Worm (Caenorhabditis elegans): ENCODE results near the gene ztf-22.

The ztf-22 gene

DNA sequence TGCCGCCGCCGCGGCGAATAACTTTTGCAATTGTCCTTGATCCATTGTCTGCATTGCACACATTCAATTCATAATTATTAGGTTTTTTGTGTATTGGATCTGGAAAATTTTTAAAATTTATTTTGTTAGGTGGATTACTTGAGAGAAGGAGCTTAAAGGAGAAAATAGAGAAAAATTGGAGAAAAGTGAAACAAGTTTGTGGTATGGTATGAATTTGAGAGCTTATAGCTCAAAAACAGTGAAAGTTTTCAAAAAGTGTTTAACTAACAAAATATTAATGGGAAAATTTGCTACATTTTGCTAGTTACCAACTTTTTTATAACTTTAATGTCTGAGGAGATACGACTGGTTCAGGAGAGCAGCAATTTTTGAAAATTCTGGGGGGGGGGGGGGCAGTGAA is at the start of gene ztf-22:
Gene ztf-22, minus strand, starts transcription at position 101 of the 400 bp plus-strand sequence.
- TF ChIP-seq egl-43 (GFP tag; IDR thresholded peaks at IDR 0.05) (no peak), ztf-7 (tag; optimal IDR thresholded peaks at IDR 0.05) (no peak), lir-3 (tag; optimal IDR thresholded peaks at IDR 0.05) (no peak), set-16 (GFP tag; IDR thresholded peaks at IDR 0.05) (no peak), hlh-11 (tag; optimal IDR thresholded peaks at IDR 0.05) (no peak), nhr-76 (tag; optimal IDR thresholded peaks at IDR 0.05) (no peak), ZK337.2 (GFP tag; IDR thresholded peaks at IDR 0.05) (no peak), ceh-62 (tag; optimal IDR thresholded peaks at IDR 0.05) (no peak), lsy-2 (tag; optimal IDR thresholded peaks at IDR 0.05) (no peak), attf-4 (tag; optimal IDR thresholded peaks at IDR 0.05) (no peak), hif-1 (tag; optimal IDR thresholded peaks at IDR 0.05) (no peak), ZK546.5 (tag; optimal IDR thresholded peaks at IDR 0.05) (no peak), unc-62 (GFP tag; optimal IDR thresholded peaks at IDR 0.05 in 1 of 2) (no peak), unc-62 (tag; optimal IDR thresholded peaks at IDR 0.05) (no peak), zfp-2 (tag; optimal IDR thresholded peaks at IDR 0.05) (no peak)

DNA sequence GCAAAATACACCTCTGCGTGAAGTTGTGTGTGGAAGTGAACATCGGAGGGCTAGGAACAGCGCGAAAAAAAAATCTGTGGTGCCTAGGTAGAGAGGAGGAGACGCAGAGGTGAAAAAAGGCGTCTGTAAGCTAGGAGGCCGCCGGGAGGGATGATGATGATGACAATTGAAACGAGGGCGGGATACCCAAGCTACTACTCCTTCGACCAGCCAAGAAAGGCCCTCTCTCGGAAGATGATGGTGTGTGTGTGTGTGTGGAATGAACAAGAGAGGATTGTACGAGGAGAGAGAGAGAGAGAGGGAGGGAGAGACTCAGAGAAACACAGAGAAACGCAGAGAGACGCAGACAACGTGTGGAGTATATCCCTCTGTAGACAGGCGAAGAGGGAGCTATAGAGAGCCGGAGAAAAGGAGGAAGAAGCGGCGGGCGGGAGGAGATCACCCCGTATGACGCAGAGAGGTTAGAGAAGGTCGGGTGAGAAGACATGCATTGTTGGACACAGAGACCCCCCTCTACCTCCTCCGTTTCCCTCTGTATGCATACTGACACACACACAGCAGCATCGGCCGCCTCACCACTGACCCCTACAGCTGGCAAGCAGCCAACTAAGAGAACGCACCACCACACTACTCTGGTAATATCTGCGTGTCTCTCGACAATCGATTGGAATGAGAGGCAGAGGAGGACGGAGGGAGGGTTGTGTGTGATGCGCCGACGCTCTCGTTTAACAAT is 49.5 kb upstream of the ztf-22 start:
- peak; percentile 98 for TF ChIP-seq hlh-11 (tag; optimal IDR thresholded peaks at IDR 0.05)
- TF ChIP-seq mes-2 (tag; optimal IDR thresholded peaks at IDR 0.05; ENCODE audit: poor library complexity, severe bottlenecking) = peak; percentile 51
- TF ChIP-seq lin-38 (GFP tag; IDR thresholded peaks at IDR 0.05) = peak; percentile 38; the same call in 1 of the 2 replicates
- TF ChIP-seq ceh-20 (GFP tag; IDR thresholded peaks at IDR 0.05) = peak; percentile 77
- peak; percentile 26 for TF ChIP-seq nhr-111 (GFP tag; optimal IDR thresholded peaks at IDR 0.05)
- TF ChIP-seq aha-1 (tag) = peak; percentile 99
- no peak for TF ChIP-seq lin-39 (tag; optimal IDR thresholded peaks at IDR 0.05)
- peak; percentile 81 for TF ChIP-seq nhr-11 (tag; optimal IDR thresholded peaks at IDR 0.05)
- TF ChIP-seq rbr-2 (tag; optimal IDR thresholded peaks at IDR 0.05) = peak; percentile 94
- peak; percentile 96 for TF ChIP-seq nhr-41 (GFP tag; IDR thresholded peaks at IDR 0.05)
- peak; percentile 60 for TF ChIP-seq ceh-32 (tag; optimal IDR thresholded peaks at IDR 0.05; ENCODE audit: poor library complexity)
- TF ChIP-seq mxl-3 (GFP tag; optimal IDR thresholded peaks at IDR 0.05) = peak; percentile 94
- no peak for TF ChIP-seq ces-1 (GFP tag; optimal IDR thresholded peaks at IDR 0.05)
- TF ChIP-seq F37D6.2 (tag; optimal IDR thresholded peaks at IDR 0.05) = peak; percentile 81
- TF ChIP-seq hlh-30 (tag; optimal IDR thresholded peaks at IDR 0.05; ENCODE audit: insufficient read depth) = peak; percentile 69
- no peak for TF ChIP-seq F49E8.2 (tag; optimal IDR thresholded peaks at IDR 0.05; ENCODE audit: borderline replicate concordance)
- no peak for TF ChIP-seq nhr-76 (tag; optimal IDR thresholded peaks at IDR 0.05)
- TF ChIP-seq arid-1 (GFP tag; conservative IDR thresholded peaks at IDR 0.05) = no peak; the same call in 1 of the 2 replicates
- TF ChIP-seq ceh-28 (tag; optimal IDR thresholded peaks at IDR 0.05) = peak; percentile 84
- peak; percentile 94 for TF ChIP-seq ctbp-1 (GFP tag; IDR thresholded peaks at IDR 0.05)
- TF ChIP-seq nhr-28 (tag; optimal IDR thresholded peaks at IDR 0.05) = peak; percentile 93
- peak; percentile 60 to 82 for TF ChIP-seq mdl-1 (tag; optimal IDR thresholded peaks at IDR 0.05)
- no peak for TF ChIP-seq F44E2.7 (GFP tag; IDR thresholded peaks at IDR 0.05)
- TF ChIP-seq T26A8.4 (GFP tag; IDR thresholded peaks at IDR 0.05) = peak; percentile 69; the same call in 1 of the 2 replicates
- no peak for TF ChIP-seq daf-12 (tag; optimal IDR thresholded peaks at IDR 0.05)
- peak; percentile 26; the same call in 1 of the 2 replicates for TF ChIP-seq lin-1 (GFP tag; IDR thresholded peaks at IDR 0.05)
- TF ChIP-seq fkh-10 (GFP tag; optimal IDR thresholded peaks at IDR 0.05) = peak; percentile 73
- TF ChIP-seq nhr-77 (tag; optimal IDR thresholded peaks at IDR 0.05) = no peak
- no peak for TF ChIP-seq dmd-9 (GFP tag; IDR thresholded peaks at IDR 0.05)
- peak; percentile 93 for TF ChIP-seq hmg-1.1 (GFP tag; IDR thresholded peaks at IDR 0.05)
- TF ChIP-seq lin-15B (tag; optimal IDR thresholded peaks at IDR 0.05) = no peak
- peak; percentile 82 for TF ChIP-seq pha-4 (GFP tag; IDR thresholded peaks at IDR 0.05)
- no peak for TF ChIP-seq pha-4 (tag; optimal IDR thresholded peaks at IDR 0.05)
- peak; percentile 51 for TF ChIP-seq nhr-25 (tag; optimal IDR thresholded peaks at IDR 0.05; ENCODE audit: borderline replicate concordance, insufficient read depth)
- peak; percentile 74 for TF ChIP-seq nhr-48 (tag; optimal IDR thresholded peaks at IDR 0.05)
- peak; percentile 5 for TF ChIP-seq duxl-1 (tag; optimal IDR thresholded peaks at IDR 0.05; ENCODE audit: poor library complexity)

Measured in whole organism, L4 larva.